Worm (Caenorhabditis elegans) whole organism, late embryonic: Measurements from ENCODE around the gene R09F10.8.

ENCODE experiments used
- C08G9.2 ChIP-seq: sonication (generic microtip); optimal IDR thresholded peaks from 2 replicates; lab custom pipeline; 2016; ENCODE audit warnings: mild to moderate bottlenecking, missing genetic modification characterization, moderate library complexity, missing compliant biosample characterization
- F13H6.1 ChIP-seq: sonication (generic microtip); optimal IDR thresholded peaks from 2 replicates; lab custom pipeline; 2016; ENCODE audit warnings: missing genetic modification characterization, missing compliant biosample characterization
- K02D7.2 ChIP-seq: sonication (generic microtip); optimal IDR thresholded peaks from 2 replicates; lab custom pipeline; 2017; ENCODE audit warnings: mild to moderate bottlenecking, missing genetic modification characterization, missing compliant biosample characterization
- K09A11.1 ChIP-seq: sonication (generic microtip); optimal IDR thresholded peaks from 2 replicates; lab custom pipeline; 2017; ENCODE audit warnings: antibody characterized with exemption, mild to moderate bottlenecking, missing genetic modification characterization, missing compliant biosample characterization; ENCODE audit not compliant: insufficient read depth
- ahr-1 ChIP-seq: sonication (generic microtip); optimal IDR thresholded peaks from 2 replicates; lab custom pipeline; 2016; ENCODE audit warnings: missing genetic modification characterization, missing compliant biosample characterization
- ceh-14 ChIP-seq: sonication (generic microtip); optimal IDR thresholded peaks from 2 replicates; lab custom pipeline; 2016; ENCODE audit warnings: missing genotype, missing genetic modification characterization, missing compliant biosample characterization
- ceh-18 ChIP-seq: sonication (generic microtip); optimal IDR thresholded peaks from 2 replicates; lab custom pipeline; 2016; ENCODE audit warnings: missing genetic modification characterization, missing compliant biosample characterization
- ceh-19 ChIP-seq: fragments of 200-800 bp; sonication (Bioruptor generic); optimal IDR thresholded peaks from 2 replicates; lab custom pipeline; 2018; ENCODE audit warnings: mild to moderate bottlenecking, missing genetic modification characterization, missing compliant biosample characterization
- ceh-2 ChIP-seq: sonication (generic microtip); optimal IDR thresholded peaks from 2 replicates; lab custom pipeline; 2016; ENCODE audit warnings: missing genotype, missing genetic modification characterization, missing compliant biosample characterization
- ceh-22 ChIP-seq: sonication (generic microtip); optimal IDR thresholded peaks from 2 replicates; lab custom pipeline; 2017; ENCODE audit warnings: missing biosample characterization, missing genetic modification characterization
- ceh-30 ChIP-seq: fragments of 150-350 bp; optimal IDR thresholded peaks from 2 replicates; lab custom pipeline; 2014; ENCODE audit warnings: missing biosample characterization, missing genetic modification characterization
- ceh-31 ChIP-seq: sonication (generic microtip); optimal IDR thresholded peaks from 2 replicates; lab custom pipeline; 2016; ENCODE audit warnings: missing genetic modification characterization, missing compliant biosample characterization
- ceh-34 ChIP-seq: sonication (generic microtip); optimal IDR thresholded peaks from 2 replicates; lab custom pipeline; 2016; ENCODE audit warnings: mild to moderate bottlenecking, missing genetic modification characterization, missing compliant biosample characterization
- ceh-48 ChIP-seq: sonication (generic microtip); optimal IDR thresholded peaks from 2 replicates; lab custom pipeline; 2016; ENCODE audit warnings: missing genetic modification characterization, inconsistent platforms, missing compliant biosample characterization
- ceh-6 ChIP-seq: fragments of 200-800 bp; sonication (Bioruptor generic); optimal IDR thresholded peaks from 2 replicates; lab custom pipeline; 2018; ENCODE audit warnings: mild to moderate bottlenecking, missing genetic modification characterization, missing compliant biosample characterization
- che-1 ChIP-seq: sonication (generic microtip); optimal IDR thresholded peaks from 2 replicates; lab custom pipeline; 2016; ENCODE audit warnings: mild to moderate bottlenecking, missing genetic modification characterization, missing compliant biosample characterization
- dmd-4 ChIP-seq: sonication (generic microtip); optimal IDR thresholded peaks from 2 replicates; lab custom pipeline; 2016; ENCODE audit warnings: borderline replicate concordance, missing genetic modification characterization, missing compliant biosample characterization
- dve-1 ChIP-seq: sonication (generic microtip); optimal IDR thresholded peaks from 2 replicates; lab custom pipeline; 2017; ENCODE audit warnings: antibody characterized with exemption, mild to moderate bottlenecking, missing genetic modification characterization, missing compliant biosample characterization
- elt-2 ChIP-seq: sonication (generic microtip); optimal IDR thresholded peaks from 2 replicates; lab custom pipeline; 2016; ENCODE audit warnings: missing genetic modification reagents, missing genetic modification characterization, missing compliant biosample characterization
- elt-4 ChIP-seq: sonication (generic microtip); optimal IDR thresholded peaks from 2 replicates; lab custom pipeline; 2016; ENCODE audit warnings: missing genetic modification characterization, missing compliant biosample characterization
- ets-4 ChIP-seq: sonication (generic microtip); optimal IDR thresholded peaks from 2 replicates; lab custom pipeline; 2016; ENCODE audit warnings: missing genetic modification characterization, missing compliant biosample characterization
- eyg-1 ChIP-seq: sonication (generic microtip); optimal IDR thresholded peaks from 2 replicates; lab custom pipeline; 2016; ENCODE audit warnings: missing genotype, missing genetic modification characterization, missing compliant biosample characterization
- fax-1 ChIP-seq: sonication (generic microtip); optimal IDR thresholded peaks from 2 replicates; lab custom pipeline; 2016; ENCODE audit warnings: missing genotype, missing genetic modification characterization, missing compliant biosample characterization
- fkh-10 ChIP-seq: fragments of 150-350 bp; optimal IDR thresholded peaks from 2 replicates; lab custom pipeline; 2014; ENCODE audit warnings: missing biosample characterization, missing genetic modification reagents, missing genetic modification characterization
- gmeb-2 ChIP-seq: sonication (generic microtip); optimal IDR thresholded peaks from 2 replicates; lab custom pipeline; 2016; ENCODE audit warnings: missing genetic modification characterization, inconsistent platforms, missing compliant biosample characterization
- hlh-13 ChIP-seq: fragments of 200-800 bp; sonication (Bioruptor generic); optimal IDR thresholded peaks from 2 replicates; lab custom pipeline; 2018; ENCODE audit warnings: mild to moderate bottlenecking, missing genetic modification characterization, missing compliant biosample characterization
- hlh-15 ChIP-seq: sonication (generic microtip); optimal IDR thresholded peaks from 2 replicates; lab custom pipeline; 2016; ENCODE audit warnings: missing genetic modification characterization, missing compliant biosample characterization
- hlh-6 ChIP-seq: sonication (generic microtip); optimal IDR thresholded peaks from 2 replicates; lab custom pipeline; 2016; ENCODE audit warnings: missing genotype, missing genetic modification characterization, missing compliant biosample characterization
- hlh-8 ChIP-seq: sonication (generic microtip); optimal IDR thresholded peaks from 2 replicates; lab custom pipeline; 2016; ENCODE audit warnings: missing genotype, missing genetic modification characterization, missing compliant biosample characterization
- lin-11 ChIP-seq: fragments of 200-800 bp; sonication (Bioruptor generic); optimal IDR thresholded peaks from 2 replicates; lab custom pipeline; 2018; ENCODE audit warnings: mild to moderate bottlenecking, missing genetic modification characterization, missing compliant biosample characterization
- madf-2 ChIP-seq: sonication (generic microtip); optimal IDR thresholded peaks from 2 replicates; lab custom pipeline; 2017; ENCODE audit warnings: missing genetic modification characterization, missing compliant biosample characterization
- mec-3 ChIP-seq: sonication (generic microtip); optimal IDR thresholded peaks from 2 replicates; lab custom pipeline; 2016; ENCODE audit warnings: borderline replicate concordance, missing genetic modification characterization, missing compliant biosample characterization
- nfya-1 ChIP-seq: sonication (generic microtip); optimal IDR thresholded peaks from 2 replicates; lab custom pipeline; 2017; ENCODE audit warnings: missing genetic modification characterization, mild to moderate bottlenecking, missing compliant biosample characterization, antibody characterized with exemption, moderate library complexity
- nhr-11 ChIP-seq: fragments of 150-350 bp; optimal IDR thresholded peaks from 2 replicates; lab custom pipeline; 2014; ENCODE audit warnings: missing biosample characterization, missing genetic modification characterization
- npax-4 ChIP-seq: sonication (generic microtip); optimal IDR thresholded peaks from 2 replicates; lab custom pipeline; 2016; ENCODE audit warnings: missing genetic modification characterization, missing compliant biosample characterization
- pat-9 ChIP-seq: fragments of 200-800 bp; sonication (Bioruptor generic); optimal IDR thresholded peaks from 2 replicates; lab custom pipeline; 2018; ENCODE audit warnings: mild to moderate bottlenecking, missing genetic modification characterization, moderate library complexity, missing compliant biosample characterization
- pax-1 ChIP-seq: fragments of 150-350 bp; optimal IDR thresholded peaks from 2 replicates; lab custom pipeline; 2014; ENCODE audit warnings: missing biosample characterization, missing genetic modification characterization
- pha-2 ChIP-seq: sonication (generic microtip); optimal IDR thresholded peaks from 2 replicates; lab custom pipeline; 2017; ENCODE audit warnings: mild to moderate bottlenecking, missing genetic modification characterization, missing compliant biosample characterization
- pqm-1 ChIP-seq: sonication (generic microtip); optimal IDR thresholded peaks from 2 replicates; lab custom pipeline; 2016; ENCODE audit warnings: missing genetic modification characterization, missing compliant biosample characterization
- rnt-1 ChIP-seq: sonication (generic microtip); optimal IDR thresholded peaks from 2 replicates; lab custom pipeline; 2016; ENCODE audit warnings: missing genetic modification characterization, missing compliant biosample characterization
- sdc-2 ChIP-seq: sonication (generic microtip); optimal IDR thresholded peaks from 2 replicates; lab custom pipeline; 2016; ENCODE audit warnings: missing genotype, missing genetic modification characterization, missing compliant biosample characterization
- sox-2 ChIP-seq: fragments of 200-800 bp; sonication (Bioruptor generic); IDR thresholded peaks from 2 replicates; pipeline ENCODE4 v1.3.6; 2022; ENCODE audit warnings: missing genetic modification reagents, missing genetic modification characterization, missing compliant biosample characterization
- sox-4 ChIP-seq: sonication (generic microtip); optimal IDR thresholded peaks from 2 replicates; lab custom pipeline; 2017; ENCODE audit warnings: mild to moderate bottlenecking, missing genetic modification characterization, inconsistent platforms, missing compliant biosample characterization
- syd-9 ChIP-seq: sonication (generic microtip); optimal IDR thresholded peaks from 2 replicates; lab custom pipeline; 2016; ENCODE audit warnings: mild to moderate bottlenecking, missing genetic modification characterization, moderate library complexity, missing compliant biosample characterization
- tbx-2 ChIP-seq: sonication (generic microtip); optimal IDR thresholded peaks from 2 replicates; lab custom pipeline; 2016; ENCODE audit warnings: missing genetic modification characterization, missing compliant biosample characterization
- tbx-7 ChIP-seq: sonication (generic microtip); optimal IDR thresholded peaks from 2 replicates; lab custom pipeline; 2016; ENCODE audit warnings: missing genotype, missing genetic modification characterization, missing compliant biosample characterization
- ttx-3 ChIP-seq: sonication (generic microtip); optimal IDR thresholded peaks from 2 replicates; lab custom pipeline; 2016; ENCODE audit warnings: missing genetic modification reagents, missing genetic modification characterization, missing compliant biosample characterization
- unc-3 ChIP-seq, 2 experiments: fragments of 200-800 bp in 1 of 2; sonication (Bioruptor generic) in 1 of 2; sonication (generic microtip) in 1 of 2; conservative IDR thresholded peaks in 1 of 2; optimal IDR thresholded peaks in 1 of 2; 2 replicates each; pipeline versions ENCODE4 v1.3.6 to Lab custom; 2016 to 2022; ENCODE audit warnings: missing compliant biosample characterization in 2 of 2, missing genetic modification characterization in 2 of 2, missing genetic modification reagents in 1 of 2
- unc-42 ChIP-seq: sonication (generic microtip); optimal IDR thresholded peaks from 2 replicates; lab custom pipeline; 2016; ENCODE audit warnings: missing genotype, missing genetic modification characterization, missing compliant biosample characterization
- unc-55 ChIP-seq: sonication (generic microtip); optimal IDR thresholded peaks from 2 replicates; lab custom pipeline; 2017; ENCODE audit warnings: missing biosample characterization, missing genetic modification reagents, missing genetic modification characterization
- unc-86 ChIP-seq: sonication (generic microtip); optimal IDR thresholded peaks from 2 replicates; lab custom pipeline; 2016; ENCODE audit warnings: missing genetic modification characterization, missing compliant biosample characterization
- zip-5 ChIP-seq: sonication (generic microtip); optimal IDR thresholded peaks from 2 replicates; lab custom pipeline; 2016; ENCODE audit warnings: missing genetic modification characterization, missing compliant biosample characterization
- ztf-16 ChIP-seq: sonication (generic microtip); optimal IDR thresholded peaks from 2 replicates; lab custom pipeline; 2017; ENCODE audit warnings: missing genetic modification characterization, missing compliant biosample characterization

R09F10.8 gene

ce11 chrX:8286740-8287299 is 39.4 kb downstream of the R09F10.8 start, which contains the start of gene sec-16A.2:
TSS of gene sec-16A.2 (plus strand) at chrX:8287249.
- no peak for TF ChIP-seq ets-4 (tag; lab: Kevin White, UChicago)
- TF ChIP-seq sox-4 (tag; lab: Kevin White, UChicago), result no peak
- TF ChIP-seq C08G9.2, result no peak
- no peak for TF ChIP-seq ceh-19 (GFP tag; lab: Kevin White, UChicago)
- TF ChIP-seq gmeb-2 (tag; lab: Kevin White, UChicago), result no peak
- TF ChIP-seq unc-3 (GFP tag; conservative IDR thresholded peaks at IDR 0.05; lab: Robert Waterston, UW), result no peak
- no peak for TF ChIP-seq unc-3 (tag; optimal IDR thresholded peaks at IDR 0.05; lab: Kevin White, UChicago)
- no peak for TF ChIP-seq fax-1 (tag; lab: Kevin White, UChicago)
- TF ChIP-seq rnt-1 (tag; lab: Kevin White, UChicago), result peak; percentile 35
- no peak for TF ChIP-seq mec-3 (tag; lab: Kevin White, UChicago)
- peak; percentile 16 for TF ChIP-seq ceh-48 (tag; lab: Kevin White, UChicago)
- TF ChIP-seq unc-42 (tag; lab: Kevin White, UChicago), result peak; percentile 40
- TF ChIP-seq ceh-14 (tag; lab: Kevin White, UChicago), result no peak
- TF ChIP-seq hlh-15 (tag; lab: Kevin White, UChicago), result no peak
- peak; percentile 64 for TF ChIP-seq tbx-2
- TF ChIP-seq sdc-2, result peak; percentile 49
- TF ChIP-seq ceh-18 (tag; lab: Kevin White, UChicago), result peak; percentile 55
- TF ChIP-seq ceh-31, result peak; percentile 80
- no peak for TF ChIP-seq hlh-8 (tag; lab: Kevin White, UChicago)
- peak; percentile 18 for TF ChIP-seq dve-1 (tag; lab: Kevin White, UChicago)
- TF ChIP-seq hlh-6 (tag; lab: Kevin White, UChicago), result no peak
- TF ChIP-seq unc-55 (GFP tag; lab: Kevin White, UChicago), result peak; percentile 77
- TF ChIP-seq ceh-30 (tag; lab: Kevin White, UChicago), result no peak
- no peak for TF ChIP-seq tbx-7 (tag; lab: Kevin White, UChicago)
- TF ChIP-seq K02D7.2 (tag; lab: Kevin White, UChicago), result no peak
- TF ChIP-seq ceh-2 (tag; lab: Kevin White, UChicago), result peak; percentile 1
- no peak for TF ChIP-seq K09A11.1
- peak; percentile 10 for TF ChIP-seq eyg-1 (tag; lab: Kevin White, UChicago)
- TF ChIP-seq dmd-4 (tag; lab: Kevin White, UChicago), result no peak
- TF ChIP-seq lin-11, result no peak
- TF ChIP-seq F13H6.1 (tag; lab: Kevin White, UChicago), result no peak
- no peak for TF ChIP-seq fkh-10 (GFP tag; lab: Kevin White, UChicago)
- no peak for TF ChIP-seq pat-9 (tag; lab: Kevin White, UChicago)
- no peak for TF ChIP-seq pqm-1 (tag; lab: Kevin White, UChicago)
- no peak for TF ChIP-seq madf-2 (tag; lab: Kevin White, UChicago)
- TF ChIP-seq pax-1, result no peak
- no peak for TF ChIP-seq ahr-1
- TF ChIP-seq syd-9 (tag; lab: Kevin White, UChicago), result no peak
- TF ChIP-seq elt-2, result no peak
- no peak for TF ChIP-seq sox-2 (GFP tag; lab: Robert Waterston, UW)
- TF ChIP-seq elt-4 (tag; lab: Kevin White, UChicago), result no peak
- no peak for TF ChIP-seq che-1 (tag; lab: Kevin White, UChicago)
- no peak for TF ChIP-seq ceh-22 (tag; lab: Kevin White, UChicago)
- no peak for TF ChIP-seq ztf-16 (tag; lab: Kevin White, UChicago)
- TF ChIP-seq ttx-3 (tag; lab: Kevin White, UChicago), result no peak
- TF ChIP-seq ceh-6 (GFP tag; lab: Kevin White, UChicago), result no peak
- TF ChIP-seq unc-86 (tag; lab: Kevin White, UChicago), result no peak
- no peak for TF ChIP-seq zip-5 (tag; lab: Kevin White, UChicago)
- no peak for TF ChIP-seq nhr-11 (tag; lab: Kevin White, UChicago)
- no peak for TF ChIP-seq npax-4 (tag; lab: Kevin White, UChicago)
- no peak for TF ChIP-seq hlh-13
- peak; percentile 69 for TF ChIP-seq nfya-1 (tag; lab: Kevin White, UChicago)
- TF ChIP-seq pha-2, result no peak
- peak; percentile 82 for TF ChIP-seq ceh-34 (tag; lab: Kevin White, UChicago)
